Fruit fly (Drosophila melanogaster): Measurements from ENCODE around the gene CG42371.

DNA sequence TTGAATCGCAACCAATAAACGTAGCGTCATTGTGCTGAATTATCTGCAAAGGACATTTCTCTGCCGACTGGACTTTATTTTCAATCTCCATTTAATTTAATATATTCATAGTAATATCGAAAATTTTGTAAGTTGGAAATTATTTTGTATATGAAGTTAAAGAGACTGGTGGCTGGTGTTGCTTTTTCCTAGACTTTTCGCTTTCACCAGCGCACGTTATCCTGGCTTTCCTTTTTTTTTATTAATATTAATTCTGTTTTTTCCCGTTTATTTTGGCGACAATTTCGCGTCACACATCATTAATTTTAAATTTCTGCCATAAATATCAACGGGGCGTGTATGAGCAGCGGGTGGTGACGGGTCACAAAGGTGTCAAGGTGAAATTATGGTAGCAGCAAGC lies 48.2 kb upstream of the CG42371 start, which contains the start of gene CG34049:
- no peak for TF ChIP-seq Kr (GFP tag; optimal IDR thresholded peaks at IDR 0.05)
- TF ChIP-seq mam (GFP tag; optimal IDR thresholded peaks at IDR 0.05), result no peak
- TF ChIP-seq ranshi (GFP tag; IDR thresholded peaks at IDR 0.05), result no peak
- TF ChIP-seq Hmx (GFP tag; optimal IDR thresholded peaks at IDR 0.05), result no peak
- no peak for TF ChIP-seq Sin3A (optimal IDR thresholded peaks at IDR 0.05)
- TF ChIP-seq Hr3 (GFP tag; optimal IDR thresholded peaks at IDR 0.05), result no peak
- no peak for TF ChIP-seq CG2116 (GFP tag; optimal IDR thresholded peaks at IDR 0.05)
- no peak for TF ChIP-seq CG18476 (GFP tag; optimal IDR thresholded peaks at IDR 0.05)
- no peak for TF ChIP-seq dmrt99B (tag; optimal IDR thresholded peaks at IDR 0.05)
- no peak for TF ChIP-seq row (GFP tag; IDR thresholded peaks at IDR 0.05)
- no peak for TF ChIP-seq CG7987 (GFP tag; optimal IDR thresholded peaks at IDR 0.05)
- TF ChIP-seq CG4424 (GFP tag; optimal IDR thresholded peaks at IDR 0.05), result no peak
- no peak for TF ChIP-seq sim (GFP tag; IDR thresholded peaks at IDR 0.05)

All from whole organism, embryonic.